Worm (Caenorhabditis elegans) whole organism, late embryonic: Measurements from ENCODE around the gene F32E10.9.

ENCODE experiments used
- C08G9.2 ChIP-seq: sonication (generic microtip); optimal IDR thresholded peaks from 2 replicates; lab custom pipeline; 2016; ENCODE audit warnings: mild to moderate bottlenecking, missing genetic modification characterization, moderate library complexity, missing compliant biosample characterization
- K02D7.2 ChIP-seq: sonication (generic microtip); optimal IDR thresholded peaks from 2 replicates; lab custom pipeline; 2017; ENCODE audit warnings: mild to moderate bottlenecking, missing genetic modification characterization, missing compliant biosample characterization
- K09A11.1 ChIP-seq: sonication (generic microtip); optimal IDR thresholded peaks from 2 replicates; lab custom pipeline; 2017; ENCODE audit warnings: antibody characterized with exemption, mild to moderate bottlenecking, missing genetic modification characterization, missing compliant biosample characterization; ENCODE audit not compliant: insufficient read depth
- ahr-1 ChIP-seq: sonication (generic microtip); optimal IDR thresholded peaks from 2 replicates; lab custom pipeline; 2016; ENCODE audit warnings: missing genetic modification characterization, missing compliant biosample characterization
- ceh-14 ChIP-seq: sonication (generic microtip); optimal IDR thresholded peaks from 2 replicates; lab custom pipeline; 2016; ENCODE audit warnings: missing genotype, missing genetic modification characterization, missing compliant biosample characterization
- ceh-18 ChIP-seq: sonication (generic microtip); optimal IDR thresholded peaks from 2 replicates; lab custom pipeline; 2016; ENCODE audit warnings: missing genetic modification characterization, missing compliant biosample characterization
- ceh-19 ChIP-seq: fragments of 200-800 bp; sonication (Bioruptor generic); optimal IDR thresholded peaks from 2 replicates; lab custom pipeline; 2018; ENCODE audit warnings: mild to moderate bottlenecking, missing genetic modification characterization, missing compliant biosample characterization
- ceh-22 ChIP-seq: sonication (generic microtip); optimal IDR thresholded peaks from 2 replicates; lab custom pipeline; 2017; ENCODE audit warnings: missing biosample characterization, missing genetic modification characterization
- ceh-24 ChIP-seq: sonication (generic microtip); optimal IDR thresholded peaks from 2 replicates; lab custom pipeline; 2016; ENCODE audit warnings: mild to moderate bottlenecking, missing genetic modification characterization, missing compliant biosample characterization
- ceh-31 ChIP-seq: sonication (generic microtip); optimal IDR thresholded peaks from 2 replicates; lab custom pipeline; 2016; ENCODE audit warnings: missing genetic modification characterization, missing compliant biosample characterization
- ceh-34 ChIP-seq: sonication (generic microtip); optimal IDR thresholded peaks from 2 replicates; lab custom pipeline; 2016; ENCODE audit warnings: mild to moderate bottlenecking, missing genetic modification characterization, missing compliant biosample characterization
- ceh-45 ChIP-seq: fragments of 200-800 bp; sonication (Bioruptor generic); IDR thresholded peaks from 2 replicates; pipeline ENCODE4 v1.3.6; 2022; ENCODE audit warnings: missing genetic modification reagents, missing genetic modification characterization, missing compliant biosample characterization
- ceh-48 ChIP-seq: sonication (generic microtip); optimal IDR thresholded peaks from 2 replicates; lab custom pipeline; 2016; ENCODE audit warnings: missing genetic modification characterization, inconsistent platforms, missing compliant biosample characterization
- ceh-9 ChIP-seq: sonication (generic microtip); optimal IDR thresholded peaks from 2 replicates; lab custom pipeline; 2016; ENCODE audit warnings: mild to moderate bottlenecking, missing genetic modification characterization, inconsistent platforms, missing compliant biosample characterization
- che-1 ChIP-seq: sonication (generic microtip); optimal IDR thresholded peaks from 2 replicates; lab custom pipeline; 2016; ENCODE audit warnings: mild to moderate bottlenecking, missing genetic modification characterization, missing compliant biosample characterization
- dmd-4 ChIP-seq: sonication (generic microtip); optimal IDR thresholded peaks from 2 replicates; lab custom pipeline; 2016; ENCODE audit warnings: borderline replicate concordance, missing genetic modification characterization, missing compliant biosample characterization
- dve-1 ChIP-seq: sonication (generic microtip); optimal IDR thresholded peaks from 2 replicates; lab custom pipeline; 2017; ENCODE audit warnings: antibody characterized with exemption, mild to moderate bottlenecking, missing genetic modification characterization, missing compliant biosample characterization
- elt-2 ChIP-seq: sonication (generic microtip); optimal IDR thresholded peaks from 2 replicates; lab custom pipeline; 2016; ENCODE audit warnings: missing genetic modification reagents, missing genetic modification characterization, missing compliant biosample characterization
- elt-4 ChIP-seq: sonication (generic microtip); optimal IDR thresholded peaks from 2 replicates; lab custom pipeline; 2016; ENCODE audit warnings: missing genetic modification characterization, missing compliant biosample characterization
- ets-4 ChIP-seq: sonication (generic microtip); optimal IDR thresholded peaks from 2 replicates; lab custom pipeline; 2016; ENCODE audit warnings: missing genetic modification characterization, missing compliant biosample characterization
- eyg-1 ChIP-seq: sonication (generic microtip); optimal IDR thresholded peaks from 2 replicates; lab custom pipeline; 2016; ENCODE audit warnings: missing genotype, missing genetic modification characterization, missing compliant biosample characterization
- fkh-10 ChIP-seq: fragments of 150-350 bp; optimal IDR thresholded peaks from 2 replicates; lab custom pipeline; 2014; ENCODE audit warnings: missing biosample characterization, missing genetic modification reagents, missing genetic modification characterization
- fkh-6 ChIP-seq: sonication (generic microtip); optimal IDR thresholded peaks from 2 replicates; lab custom pipeline; 2016; ENCODE audit warnings: missing genetic modification characterization, missing compliant biosample characterization
- hlh-13 ChIP-seq: fragments of 200-800 bp; sonication (Bioruptor generic); optimal IDR thresholded peaks from 2 replicates; lab custom pipeline; 2018; ENCODE audit warnings: mild to moderate bottlenecking, missing genetic modification characterization, missing compliant biosample characterization
- hlh-15 ChIP-seq: sonication (generic microtip); optimal IDR thresholded peaks from 2 replicates; lab custom pipeline; 2016; ENCODE audit warnings: missing genetic modification characterization, missing compliant biosample characterization
- hlh-30 ChIP-seq: sonication (generic microtip); optimal IDR thresholded peaks from 2 replicates; lab custom pipeline; 2017; ENCODE audit warnings: antibody characterized with exemption, missing genetic modification characterization, missing compliant biosample characterization; ENCODE audit not compliant: insufficient read depth
- hlh-6 ChIP-seq: sonication (generic microtip); optimal IDR thresholded peaks from 2 replicates; lab custom pipeline; 2016; ENCODE audit warnings: missing genotype, missing genetic modification characterization, missing compliant biosample characterization
- hlh-8 ChIP-seq: sonication (generic microtip); optimal IDR thresholded peaks from 2 replicates; lab custom pipeline; 2016; ENCODE audit warnings: missing genotype, missing genetic modification characterization, missing compliant biosample characterization
- lim-6 ChIP-seq: sonication (generic microtip); optimal IDR thresholded peaks from 2 replicates; lab custom pipeline; 2016; ENCODE audit warnings: missing genetic modification characterization, missing compliant biosample characterization
- mec-3 ChIP-seq: sonication (generic microtip); optimal IDR thresholded peaks from 2 replicates; lab custom pipeline; 2016; ENCODE audit warnings: borderline replicate concordance, missing genetic modification characterization, missing compliant biosample characterization
- nfya-1 ChIP-seq: sonication (generic microtip); optimal IDR thresholded peaks from 2 replicates; lab custom pipeline; 2017; ENCODE audit warnings: missing genetic modification characterization, mild to moderate bottlenecking, missing compliant biosample characterization, antibody characterized with exemption, moderate library complexity
- nhr-11 ChIP-seq: fragments of 150-350 bp; optimal IDR thresholded peaks from 2 replicates; lab custom pipeline; 2014; ENCODE audit warnings: missing biosample characterization, missing genetic modification characterization
- nhr-232 ChIP-seq: sonication (generic microtip); optimal IDR thresholded peaks from 2 replicates; lab custom pipeline; 2016; ENCODE audit warnings: missing genetic modification characterization, missing compliant biosample characterization
- pat-9 ChIP-seq: fragments of 200-800 bp; sonication (Bioruptor generic); optimal IDR thresholded peaks from 2 replicates; lab custom pipeline; 2018; ENCODE audit warnings: mild to moderate bottlenecking, missing genetic modification characterization, moderate library complexity, missing compliant biosample characterization
- pax-1 ChIP-seq: fragments of 150-350 bp; optimal IDR thresholded peaks from 2 replicates; lab custom pipeline; 2014; ENCODE audit warnings: missing biosample characterization, missing genetic modification characterization
- pha-2 ChIP-seq: sonication (generic microtip); optimal IDR thresholded peaks from 2 replicates; lab custom pipeline; 2017; ENCODE audit warnings: mild to moderate bottlenecking, missing genetic modification characterization, missing compliant biosample characterization
- pha-4 ChIP-seq: fragments of 150-350 bp; optimal IDR thresholded peaks from 2 replicates; lab custom pipeline; 2018; ENCODE audit warnings: missing biosample characterization, missing genetic modification reagents, missing genetic modification characterization
- pros-1 ChIP-seq: fragments of 150-350 bp; optimal IDR thresholded peaks from 2 replicates; lab custom pipeline; 2014; ENCODE audit warnings: missing biosample characterization, missing genetic modification reagents, missing genetic modification characterization
- sdc-2 ChIP-seq: sonication (generic microtip); optimal IDR thresholded peaks from 2 replicates; lab custom pipeline; 2016; ENCODE audit warnings: missing genotype, missing genetic modification characterization, missing compliant biosample characterization
- sox-4 ChIP-seq: sonication (generic microtip); optimal IDR thresholded peaks from 2 replicates; lab custom pipeline; 2017; ENCODE audit warnings: mild to moderate bottlenecking, missing genetic modification characterization, inconsistent platforms, missing compliant biosample characterization
- syd-9 ChIP-seq: sonication (generic microtip); optimal IDR thresholded peaks from 2 replicates; lab custom pipeline; 2016; ENCODE audit warnings: mild to moderate bottlenecking, missing genetic modification characterization, moderate library complexity, missing compliant biosample characterization
- tbx-2 ChIP-seq: sonication (generic microtip); optimal IDR thresholded peaks from 2 replicates; lab custom pipeline; 2016; ENCODE audit warnings: missing genetic modification characterization, missing compliant biosample characterization
- tbx-7 ChIP-seq: sonication (generic microtip); optimal IDR thresholded peaks from 2 replicates; lab custom pipeline; 2016; ENCODE audit warnings: missing genotype, missing genetic modification characterization, missing compliant biosample characterization
- unc-42 ChIP-seq: sonication (generic microtip); optimal IDR thresholded peaks from 2 replicates; lab custom pipeline; 2016; ENCODE audit warnings: missing genotype, missing genetic modification characterization, missing compliant biosample characterization
- unc-55 ChIP-seq: sonication (generic microtip); optimal IDR thresholded peaks from 2 replicates; lab custom pipeline; 2017; ENCODE audit warnings: missing biosample characterization, missing genetic modification reagents, missing genetic modification characterization
- unc-86 ChIP-seq: sonication (generic microtip); optimal IDR thresholded peaks from 2 replicates; lab custom pipeline; 2016; ENCODE audit warnings: missing genetic modification characterization, missing compliant biosample characterization
- zip-5 ChIP-seq: sonication (generic microtip); optimal IDR thresholded peaks from 2 replicates; lab custom pipeline; 2016; ENCODE audit warnings: missing genetic modification characterization, missing compliant biosample characterization
- ztf-16 ChIP-seq: sonication (generic microtip); optimal IDR thresholded peaks from 2 replicates; lab custom pipeline; 2017; ENCODE audit warnings: missing genetic modification characterization, missing compliant biosample characterization

Gene F32E10.9

DNA sequence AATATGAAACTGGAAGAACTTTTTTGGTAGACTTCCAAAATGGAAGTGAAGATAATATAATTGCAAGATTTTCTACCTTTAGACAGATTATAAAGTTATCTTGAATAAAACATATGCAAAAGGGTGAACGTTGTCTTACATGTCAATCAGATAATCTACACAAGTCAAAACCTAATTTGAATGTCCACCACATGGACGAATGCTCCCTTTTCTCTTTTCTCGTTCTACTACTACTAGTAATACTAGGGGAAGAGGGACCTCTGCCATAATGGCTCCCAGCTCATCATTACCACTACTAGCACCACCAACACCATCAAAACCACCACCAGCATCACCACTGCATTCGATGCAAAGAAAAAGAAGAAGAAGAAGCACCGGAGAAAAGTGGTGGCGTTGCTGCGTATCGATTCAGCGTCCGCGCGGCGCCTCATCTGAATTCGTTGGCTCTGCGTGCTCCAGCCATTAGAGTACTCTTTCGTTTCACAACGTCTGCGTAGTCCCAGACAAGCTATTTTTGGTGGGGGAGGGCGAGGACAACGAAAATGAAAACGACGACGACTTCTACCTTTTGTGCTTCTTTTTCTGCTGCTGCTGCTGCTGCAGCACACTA lies 21.6 kb upstream of the F32E10.9 start:
- TF ChIP-seq ceh-22 (tag; lab: Kevin White, UChicago) (no peak), ceh-14 (tag; lab: Kevin White, UChicago) (peak; percentile 25), nfya-1 (tag; lab: Kevin White, UChicago) (peak; percentile 30), ceh-18 (tag; lab: Kevin White, UChicago) (no peak), elt-2 (tag; lab: Kevin White, UChicago) (no peak), nhr-11 (no peak), ceh-48 (tag; lab: Kevin White, UChicago) (peak; percentile 76), unc-42 (tag; lab: Kevin White, UChicago) (peak; percentile 88), ceh-24 (tag; lab: Kevin White, UChicago) (no peak), ceh-31 (peak; percentile 54)

DNA sequence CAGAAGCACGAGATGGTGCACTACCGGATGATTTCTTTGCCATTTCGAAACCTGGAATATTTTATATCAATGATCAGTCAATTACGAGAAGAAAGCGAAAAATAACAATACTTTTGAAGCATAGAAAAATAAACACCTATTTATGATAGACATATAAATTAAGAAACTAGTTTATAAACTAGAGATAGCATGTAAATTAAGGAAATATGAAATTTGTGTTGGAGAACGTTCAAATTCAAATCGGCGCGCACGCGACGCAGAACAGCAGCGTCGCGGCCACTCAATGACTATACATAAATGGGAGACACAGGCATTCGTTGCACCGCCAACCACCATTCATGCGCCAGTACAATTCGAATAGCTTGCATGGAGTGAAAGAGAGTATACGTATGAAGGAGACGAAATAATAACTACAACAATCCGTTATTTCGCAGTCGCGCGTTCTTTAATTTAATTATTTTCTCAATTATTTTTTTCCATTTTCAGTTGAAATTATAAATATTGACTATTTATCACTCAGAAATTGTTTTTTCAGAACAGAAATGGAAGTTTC lies 16.4 kb upstream of the F32E10.9 start, which contains the start of the genes cec-5 and nol-10:
Gene cec-5 (minus strand): TSS at position 51 of the 553 bp plus-strand sequence.
Gene nol-10 (plus strand): TSS at position 536 of the 553 bp plus-strand sequence.
- TF ChIP-seq pha-2 (tag; lab: Kevin White, UChicago): no peak
- TF ChIP-seq nhr-232 (tag; lab: Kevin White, UChicago): no peak
- TF ChIP-seq unc-55: no peak
- TF ChIP-seq nhr-11: no peak
- peak; percentile 28 for TF ChIP-seq ceh-19
- no peak for TF ChIP-seq fkh-10 (GFP tag; lab: Kevin White, UChicago)
- TF ChIP-seq sox-4 (tag; lab: Kevin White, UChicago): no peak
- TF ChIP-seq ceh-9 (tag; lab: Kevin White, UChicago): no peak
- TF ChIP-seq ceh-48 (tag; lab: Kevin White, UChicago): no peak
- TF ChIP-seq elt-4: no peak
- TF ChIP-seq ets-4 (tag; lab: Kevin White, UChicago): no peak
- TF ChIP-seq hlh-15 (tag; lab: Kevin White, UChicago): no peak
- peak; percentile 67 for TF ChIP-seq tbx-2 (tag; lab: Kevin White, UChicago)
- peak; percentile 14 for TF ChIP-seq K09A11.1 (tag; lab: Kevin White, UChicago)
- TF ChIP-seq hlh-6 (tag; lab: Kevin White, UChicago): no peak
- no peak for TF ChIP-seq che-1 (tag; lab: Kevin White, UChicago)
- no peak for TF ChIP-seq syd-9
- TF ChIP-seq ceh-18 (tag; lab: Kevin White, UChicago): peak; percentile 49
- TF ChIP-seq fkh-6 (tag; lab: Kevin White, UChicago): no peak
- peak; percentile 53 for TF ChIP-seq dve-1
- TF ChIP-seq pat-9 (tag; lab: Kevin White, UChicago): no peak
- TF ChIP-seq tbx-7 (tag; lab: Kevin White, UChicago): no peak
- TF ChIP-seq eyg-1 (tag; lab: Kevin White, UChicago): peak; percentile 1
- TF ChIP-seq ceh-24 (tag; lab: Kevin White, UChicago): no peak
- no peak for TF ChIP-seq hlh-8
- TF ChIP-seq elt-2 (tag; lab: Kevin White, UChicago): no peak
- no peak for TF ChIP-seq pros-1
- TF ChIP-seq ceh-45 (GFP tag; lab: Robert Waterston, UW): no peak
- TF ChIP-seq C08G9.2 (tag; lab: Kevin White, UChicago): no peak
- TF ChIP-seq unc-42 (tag; lab: Kevin White, UChicago): peak; percentile 92
- TF ChIP-seq lim-6 (tag; lab: Kevin White, UChicago): no peak
- no peak for TF ChIP-seq K02D7.2 (tag; lab: Kevin White, UChicago)
- peak; percentile 83 for TF ChIP-seq ceh-31
- no peak for TF ChIP-seq dmd-4 (tag; lab: Kevin White, UChicago)
- TF ChIP-seq ztf-16 (tag; lab: Kevin White, UChicago): no peak
- TF ChIP-seq unc-86 (tag; lab: Kevin White, UChicago): no peak
- TF ChIP-seq sdc-2 (tag; lab: Kevin White, UChicago): no peak
- TF ChIP-seq hlh-13 (GFP tag; lab: Kevin White, UChicago): no peak
- no peak for TF ChIP-seq pax-1 (tag; lab: Kevin White, UChicago)
- no peak for TF ChIP-seq mec-3 (tag; lab: Kevin White, UChicago)
- TF ChIP-seq ceh-14 (tag; lab: Kevin White, UChicago): peak; percentile 52
- no peak for TF ChIP-seq ahr-1 (tag; lab: Kevin White, UChicago)
- TF ChIP-seq nfya-1 (tag; lab: Kevin White, UChicago): peak; percentile 95
- no peak for TF ChIP-seq zip-5 (tag; lab: Kevin White, UChicago)
- no peak for TF ChIP-seq ceh-22 (tag; lab: Kevin White, UChicago)
- TF ChIP-seq hlh-30 (tag; lab: Kevin White, UChicago): peak; percentile 64
- peak; percentile 52 for TF ChIP-seq ceh-34 (tag; lab: Kevin White, UChicago)
- TF ChIP-seq pha-4 (tag; lab: Kevin White, UChicago): no peak
